Worm (Caenorhabditis elegans) whole organism, L1 larva: ENCODE results near the gene T03F7.5.
A peak's percentile ranks its signal among the peaks of the same experiment; 100 is the strongest.

Experiments used
- C34B4.2 ChIP-seq: sonication (generic microtip); optimal IDR thresholded peaks from 2 replicates; lab custom pipeline; 2017; ENCODE audit warnings: mild to moderate bottlenecking, missing genetic modification characterization, missing compliant biosample characterization
- aha-1 ChIP-seq: fragments of 150-350 bp; optimal IDR thresholded peaks from 2 replicates; lab custom pipeline; 2014; ENCODE audit warnings: missing biosample characterization, missing genetic modification characterization
- aly-2 ChIP-seq: fragments of 150-350 bp; optimal IDR thresholded peaks from 2 replicates; lab custom pipeline; 2014; ENCODE audit warnings: missing biosample characterization, missing genetic modification characterization
- blmp-1 ChIP-seq: fragments of 150-350 bp; optimal IDR thresholded peaks from 2 replicates; lab custom pipeline; 2014; ENCODE audit warnings: missing biosample characterization, missing genetic modification characterization
- ceh-88 ChIP-seq: fragments of 200-800 bp; sonication (Bioruptor generic); IDR thresholded peaks from 2 replicates; pipeline ENCODE4 v1.3.6; 2022; ENCODE audit warnings: missing genetic modification characterization, missing compliant biosample characterization
- ces-1 ChIP-seq: fragments of 150-350 bp; optimal IDR thresholded peaks from 2 replicates; lab custom pipeline; 2014; ENCODE audit warnings: missing biosample characterization, missing genetic modification reagents, missing genetic modification characterization
- dpl-1 ChIP-seq, 3 experiments: fragments of 150-350 bp in 2 of 3; sonication (generic microtip) in 1 of 3; optimal IDR thresholded peaks; 2 replicates each; lab custom pipeline; 2014 to 2017; ENCODE audit warnings: missing biosample characterization in 3 of 3, missing genetic modification characterization in 3 of 3, missing genetic modification reagents in 3 of 3
- efl-1 ChIP-seq, 4 experiments: fragments of 150-350 bp; optimal IDR thresholded peaks in 3 of 4; peaks in 1 of 4; 1 replicate in 1 of 4; 2 replicates in 3 of 4; lab custom pipeline; 2014; ENCODE audit warnings: missing biosample characterization in 2 of 4, missing genetic modification characterization in 2 of 4, missing genetic modification reagents in 2 of 4
- efl-3 ChIP-seq: fragments of 200-800 bp; sonication (Bioruptor generic); optimal IDR thresholded peaks from 2 replicates; lab custom pipeline; 2018; ENCODE audit warnings: mild to moderate bottlenecking, missing genetic modification characterization, missing compliant biosample characterization
- egl-13 ChIP-seq: sonication (generic microtip); optimal IDR thresholded peaks from 2 replicates; lab custom pipeline; 2016; ENCODE audit warnings: missing genotype, missing genetic modification reagents, missing genetic modification characterization, missing compliant biosample characterization
- elt-2 ChIP-seq: sonication (generic microtip); optimal IDR thresholded peaks from 2 replicates; lab custom pipeline; 2016; ENCODE audit warnings: missing genetic modification characterization, mild to moderate bottlenecking, inconsistent platforms, missing compliant biosample characterization, missing genetic modification reagents
- elt-3 ChIP-seq, 6 experiments: fragments of 150-350 bp in 1 of 6; sonication (generic microtip); optimal IDR thresholded peaks; 2 replicates each; lab custom pipeline; 2017 to 2018; ENCODE audit warnings: missing biosample characterization in 6 of 6, missing genetic modification characterization in 6 of 6, inconsistent platforms in 1 of 6
- ets-5 ChIP-seq: fragments of 200-800 bp; sonication (Bioruptor generic); IDR thresholded peaks from 2 replicates; pipeline ENCODE4 v1.3.6; 2022; ENCODE audit warnings: missing genetic modification characterization, missing compliant biosample characterization
- fkh-10 ChIP-seq: sonication (generic microtip); optimal IDR thresholded peaks from 2 replicates; lab custom pipeline; 2017; ENCODE audit warnings: missing biosample characterization, missing genetic modification reagents, missing genetic modification characterization
- fkh-4 ChIP-seq: sonication (generic microtip); optimal IDR thresholded peaks from 2 replicates; lab custom pipeline; 2016; ENCODE audit warnings: missing compliant biosample characterization, missing genetic modification characterization, borderline replicate concordance
- grh-1 ChIP-seq: fragments of 200-800 bp; sonication (Bioruptor generic); IDR thresholded peaks from 2 replicates; pipeline ENCODE4 v1.3.6; 2022; ENCODE audit warnings: missing genetic modification reagents, missing genetic modification characterization, missing compliant biosample characterization
- hlh-17 ChIP-seq: fragments of 200-800 bp; sonication (Bioruptor generic); optimal IDR thresholded peaks from 2 replicates; lab custom pipeline; 2018; ENCODE audit warnings: missing genetic modification characterization, mild to moderate bottlenecking, missing compliant biosample characterization, moderate library complexity, borderline replicate concordance
- hlh-4 ChIP-seq: sonication (generic microtip); optimal IDR thresholded peaks from 2 replicates; lab custom pipeline; 2016; ENCODE audit warnings: mild to moderate bottlenecking, missing genetic modification characterization, missing compliant biosample characterization
- hpl-2 ChIP-seq: fragments of 150-350 bp; optimal IDR thresholded peaks from 2 replicates; lab custom pipeline; 2014; ENCODE audit warnings: missing biosample characterization, missing genetic modification reagents, missing genetic modification characterization
- irx-1 ChIP-seq: sonication (generic microtip); optimal IDR thresholded peaks from 2 replicates; lab custom pipeline; 2016; ENCODE audit warnings: missing genetic modification characterization, missing compliant biosample characterization
- isw-1 ChIP-seq: fragments of 200-800 bp; sonication (Bioruptor generic); IDR thresholded peaks from 2 replicates; pipeline ENCODE4 v1.3.6; 2022; ENCODE audit warnings: missing genetic modification characterization, missing compliant biosample characterization
- lin-13 ChIP-seq: fragments of 150-350 bp; optimal IDR thresholded peaks from 2 replicates; lab custom pipeline; 2014; ENCODE audit warnings: missing biosample characterization, missing genetic modification reagents, missing genetic modification characterization
- lin-14 ChIP-seq: fragments of 200-800 bp; sonication (Bioruptor generic); optimal IDR thresholded peaks from 2 replicates; lab custom pipeline; 2018; ENCODE audit warnings: mild to moderate bottlenecking, missing genetic modification characterization, moderate library complexity, missing compliant biosample characterization
- lin-15B ChIP-seq: fragments of 150-350 bp; sonication (generic microtip); optimal IDR thresholded peaks from 3 replicates; lab custom pipeline; 2014; ENCODE audit warnings: missing biosample characterization, missing genetic modification characterization
- lin-35 ChIP-seq, 2 experiments: fragments of 150-350 bp; optimal IDR thresholded peaks; 2 replicates each; lab custom pipeline; 2014; ENCODE audit warnings: missing biosample characterization in 2 of 2, missing genetic modification characterization in 2 of 2, missing genetic modification reagents in 2 of 2
- lsy-2 ChIP-seq, 2 experiments: fragments of 150-350 bp; optimal IDR thresholded peaks; 2 replicates each; lab custom pipeline; 2014; ENCODE audit warnings: missing biosample characterization in 2 of 2, missing genetic modification characterization in 2 of 2
- mab-9 ChIP-seq: fragments of 200-800 bp; sonication (Bioruptor generic); IDR thresholded peaks from 2 replicates; pipeline ENCODE4 v1.3.6; 2022; ENCODE audit warnings: missing genetic modification reagents, missing genetic modification characterization, missing compliant biosample characterization
- mdl-1 ChIP-seq, 2 experiments: fragments of 150-350 bp; optimal IDR thresholded peaks; 2 replicates each; lab custom pipeline; 2014 to 2017; ENCODE audit warnings: missing biosample characterization in 2 of 2, missing genetic modification characterization in 2 of 2, inconsistent platforms in 1 of 2
- mef-2 ChIP-seq: fragments of 150-350 bp; optimal IDR thresholded peaks from 2 replicates; lab custom pipeline; 2014; ENCODE audit warnings: missing biosample characterization, missing genetic modification characterization
- mep-1 ChIP-seq: fragments of 150-350 bp; optimal IDR thresholded peaks from 2 replicates; lab custom pipeline; 2014; ENCODE audit warnings: missing biosample characterization, missing genetic modification characterization
- nhr-11 ChIP-seq: fragments of 150-350 bp; optimal IDR thresholded peaks from 2 replicates; lab custom pipeline; 2014; ENCODE audit warnings: missing biosample characterization, missing genetic modification characterization
- nhr-19 ChIP-seq: fragments of 200-800 bp; sonication (Bioruptor generic); conservative IDR thresholded peaks from 2 replicates; pipeline ENCODE4 v1.3.6; 2022; ENCODE audit warnings: missing genetic modification characterization, missing compliant biosample characterization
- nhr-20 ChIP-seq: sonication (generic microtip); optimal IDR thresholded peaks from 2 replicates; lab custom pipeline; 2016; ENCODE audit warnings: mild to moderate bottlenecking, missing genetic modification characterization, missing compliant biosample characterization
- nhr-237 ChIP-seq: fragments of 150-350 bp; optimal IDR thresholded peaks from 2 replicates; lab custom pipeline; 2014; ENCODE audit warnings: missing biosample characterization, missing genetic modification characterization
- nhr-84 ChIP-seq: sonication (generic microtip); optimal IDR thresholded peaks from 2 replicates; lab custom pipeline; 2017; ENCODE audit warnings: missing biosample characterization, missing genetic modification characterization
- nhr-85 ChIP-seq: sonication (generic microtip); peaks from one replicate; lab custom pipeline; 2016; ENCODE audit warnings: missing genetic modification characterization, inconsistent platforms, missing compliant biosample characterization
- nhr-90 ChIP-seq: sonication (generic microtip); optimal IDR thresholded peaks from 2 replicates; lab custom pipeline; 2016; ENCODE audit warnings: mild to moderate bottlenecking, missing genetic modification characterization, missing compliant biosample characterization; ENCODE audit not compliant: poor library complexity
- pqm-1 ChIP-seq: sonication (generic microtip); optimal IDR thresholded peaks from 3 replicates; lab custom pipeline; 2017; ENCODE audit warnings: missing biosample characterization, missing genetic modification characterization
- rnt-1 ChIP-seq: sonication (generic microtip); optimal IDR thresholded peaks from 2 replicates; lab custom pipeline; 2016; ENCODE audit warnings: mild to moderate bottlenecking, missing genetic modification characterization, moderate library complexity, missing compliant biosample characterization
- skn-1 ChIP-seq: fragments of 150-350 bp; optimal IDR thresholded peaks from 2 replicates; lab custom pipeline; 2014; ENCODE audit warnings: missing biosample characterization, missing genetic modification characterization
- snu-23 ChIP-seq: sonication (generic microtip); optimal IDR thresholded peaks from 2 replicates; lab custom pipeline; 2016; ENCODE audit warnings: missing genetic modification characterization, missing compliant biosample characterization
- sox-4 ChIP-seq: sonication (generic microtip); optimal IDR thresholded peaks from 2 replicates; lab custom pipeline; 2016; ENCODE audit warnings: missing genetic modification characterization, missing compliant biosample characterization
- sptf-1 ChIP-seq: fragments of 150-350 bp; optimal IDR thresholded peaks from 2 replicates; lab custom pipeline; 2014; ENCODE audit warnings: missing biosample characterization, missing genetic modification characterization
- swsn-7 ChIP-seq: sonication (generic microtip); optimal IDR thresholded peaks from 2 replicates; lab custom pipeline; 2016; ENCODE audit warnings: missing genetic modification characterization, missing compliant biosample characterization
- tlp-1 ChIP-seq: fragments of 150-350 bp; optimal IDR thresholded peaks from 2 replicates; lab custom pipeline; 2014; ENCODE audit warnings: missing biosample characterization, missing genetic modification characterization
- unc-130 ChIP-seq: fragments of 150-350 bp; optimal IDR thresholded peaks from 2 replicates; lab custom pipeline; 2017; ENCODE audit warnings: missing biosample characterization, missing genetic modification characterization, inconsistent platforms
- unc-30 ChIP-seq: sonication (generic microtip); optimal IDR thresholded peaks from 2 replicates; lab custom pipeline; 2017; ENCODE audit warnings: missing biosample characterization, missing genetic modification characterization
- unc-86 ChIP-seq: sonication (generic microtip); optimal IDR thresholded peaks from 2 replicates; lab custom pipeline; 2016; ENCODE audit warnings: missing genetic modification characterization, missing compliant biosample characterization
- zag-1 ChIP-seq: fragments of 150-350 bp; optimal IDR thresholded peaks from 2 replicates; lab custom pipeline; 2014; ENCODE audit warnings: missing biosample characterization, missing genetic modification characterization
- zip-4 ChIP-seq: fragments of 200-800 bp; sonication (Bioruptor generic); optimal IDR thresholded peaks from 2 replicates; lab custom pipeline; 2018; ENCODE audit warnings: mild to moderate bottlenecking, missing genetic modification characterization, moderate library complexity, missing compliant biosample characterization

Gene T03F7.5

ce11 chrV:11311013-11311472 is 12.5 kb upstream of the T03F7.5 start, which contains the start of gene T03F7.7:
T03F7.7 (plus strand) TSS chrV:11311422.
- TF ChIP-seq efl-1 (optimal IDR thresholded peaks at IDR 0.05; lab: Kevin White, UChicago) = no peak
- TF ChIP-seq efl-1 (GFP tag; optimal IDR thresholded peaks at IDR 0.05 in 1 of 2; lab: Kevin White, UChicago) = peak in 1 of 2 experiments; percentile 75
- no peak for TF ChIP-seq lin-13 (GFP tag; lab: Kevin White, UChicago)
- TF ChIP-seq nhr-85 (tag; lab: Kevin White, UChicago) = peak; percentile 71
- no peak for TF ChIP-seq sptf-1 (tag; lab: Kevin White, UChicago)
- TF ChIP-seq fkh-10 (GFP tag; lab: Kevin White, UChicago) = no peak
- TF ChIP-seq rnt-1 (tag; lab: Kevin White, UChicago) = no peak
- no peak for TF ChIP-seq snu-23
- TF ChIP-seq nhr-90 = peak; percentile 6
- no peak for TF ChIP-seq grh-1 (GFP tag; lab: Robert Waterston, UW)
- TF ChIP-seq zag-1 (tag; lab: Kevin White, UChicago) = no peak
- TF ChIP-seq elt-2 = peak; percentile 78
- TF ChIP-seq zip-4 (GFP tag; lab: Kevin White, UChicago) = no peak
- no peak for TF ChIP-seq sox-4 (tag; lab: Kevin White, UChicago)
- no peak for TF ChIP-seq efl-3 (GFP tag; lab: Kevin White, UChicago)
- TF ChIP-seq lsy-2 (tag; optimal IDR thresholded peaks at IDR 0.05; lab: Kevin White, UChicago) = no peak
- no peak for TF ChIP-seq fkh-4 (tag; lab: Kevin White, UChicago)
- no peak for TF ChIP-seq lin-35 (GFP tag; optimal IDR thresholded peaks at IDR 0.05; lab: Kevin White, UChicago)
- TF ChIP-seq unc-86 (tag; lab: Kevin White, UChicago) = no peak
- no peak for TF ChIP-seq skn-1
- TF ChIP-seq nhr-20 (tag; lab: Kevin White, UChicago) = no peak
- no peak for TF ChIP-seq unc-30
- no peak for TF ChIP-seq nhr-84
- TF ChIP-seq hlh-17 = no peak
- no peak for TF ChIP-seq nhr-237 (tag; lab: Kevin White, UChicago)
- TF ChIP-seq aha-1 (tag; lab: Kevin White, UChicago) = no peak
- no peak for TF ChIP-seq mef-2 (tag; lab: Kevin White, UChicago)
- TF ChIP-seq mdl-1 (tag; optimal IDR thresholded peaks at IDR 0.05; lab: Kevin White, UChicago) = no peak
- no peak for TF ChIP-seq egl-13 (tag; lab: Kevin White, UChicago)
- no peak for TF ChIP-seq nhr-11 (tag; lab: Kevin White, UChicago)
- TF ChIP-seq mab-9 (GFP tag; lab: Robert Waterston, UW) = no peak
- TF ChIP-seq dpl-1 (GFP tag; optimal IDR thresholded peaks at IDR 0.05; lab: Kevin White, UChicago) = no peak
- no peak for TF ChIP-seq irx-1
- no peak for TF ChIP-seq lin-15B
- peak; percentile 43 for TF ChIP-seq lin-14 (GFP tag; lab: Kevin White, UChicago)
- no peak for TF ChIP-seq ceh-88 (GFP tag; lab: Robert Waterston, UW)
- no peak for TF ChIP-seq hpl-2 (GFP tag; lab: Kevin White, UChicago)
- peak; percentile 44 for TF ChIP-seq blmp-1 (tag; lab: Kevin White, UChicago)

DNA sequence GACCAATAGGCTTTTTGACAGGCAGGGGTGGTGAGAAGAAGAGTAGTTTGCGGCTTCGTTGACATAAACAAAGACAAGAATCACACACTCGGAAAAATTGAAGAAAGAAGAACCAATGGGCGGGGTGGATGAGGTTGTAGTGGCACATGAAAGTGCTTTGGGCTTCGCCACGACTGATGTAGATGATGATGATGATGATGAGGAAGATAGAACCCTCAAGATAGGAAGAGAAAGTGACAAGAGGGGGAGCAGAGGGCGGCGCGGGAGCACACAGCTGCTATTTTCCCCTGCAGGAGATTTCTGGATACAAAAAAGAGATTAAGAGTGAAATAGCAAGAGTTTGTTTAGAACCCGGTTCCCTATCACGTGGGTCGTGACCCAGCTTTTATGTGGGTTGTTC is 10.4 kb upstream of the T03F7.5 start:
- TF ChIP-seq mep-1 (tag; lab: Kevin White, UChicago) (no peak), nhr-11 (tag; lab: Kevin White, UChicago) (no peak), aly-2 (tag; lab: Kevin White, UChicago) (no peak), hlh-17 (no peak), ets-5 (GFP tag; lab: Robert Waterston, UW) (no peak), sptf-1 (tag; lab: Kevin White, UChicago) (no peak), pqm-1 (tag; lab: Kevin White, UChicago) (no peak), elt-3 (tag; optimal IDR thresholded peaks at IDR 0.05; lab: Kevin White, UChicago) (no peak), lin-35 (GFP tag; optimal IDR thresholded peaks at IDR 0.05; lab: Kevin White, UChicago) (no peak), mdl-1 (tag; optimal IDR thresholded peaks at IDR 0.05; lab: Kevin White, UChicago) (no peak), nhr-19 (GFP tag; lab: Robert Waterston, UW) (peak; percentile 41), C34B4.2 (tag; lab: Kevin White, UChicago) (no peak), nhr-20 (tag; lab: Kevin White, UChicago) (peak; percentile 47), tlp-1 (tag; lab: Kevin White, UChicago) (no peak), ces-1 (GFP tag; lab: Kevin White, UChicago) (no peak), nhr-85 (tag; lab: Kevin White, UChicago) (no peak), swsn-7 (tag; lab: Kevin White, UChicago) (peak; percentile 17), mef-2 (tag; lab: Kevin White, UChicago) (no peak), rnt-1 (tag; lab: Kevin White, UChicago) (peak; percentile 81), unc-130 (tag; lab: Kevin White, UChicago) (peak; percentile 60), hlh-4 (tag; lab: Kevin White, UChicago) (no peak), zip-4 (GFP tag; lab: Kevin White, UChicago) (no peak), aha-1 (tag; lab: Kevin White, UChicago) (no peak), isw-1 (GFP tag; lab: Robert Waterston, UW) (no peak), snu-23 (peak; percentile 36), skn-1 (peak; percentile 4), fkh-10 (GFP tag; lab: Kevin White, UChicago) (no peak), fkh-4 (tag; lab: Kevin White, UChicago) (no peak), lsy-2 (tag; optimal IDR thresholded peaks at IDR 0.05; lab: Kevin White, UChicago) (peak in 1 of 2 experiments; percentile 35)
